In the genomic region with DNA sequence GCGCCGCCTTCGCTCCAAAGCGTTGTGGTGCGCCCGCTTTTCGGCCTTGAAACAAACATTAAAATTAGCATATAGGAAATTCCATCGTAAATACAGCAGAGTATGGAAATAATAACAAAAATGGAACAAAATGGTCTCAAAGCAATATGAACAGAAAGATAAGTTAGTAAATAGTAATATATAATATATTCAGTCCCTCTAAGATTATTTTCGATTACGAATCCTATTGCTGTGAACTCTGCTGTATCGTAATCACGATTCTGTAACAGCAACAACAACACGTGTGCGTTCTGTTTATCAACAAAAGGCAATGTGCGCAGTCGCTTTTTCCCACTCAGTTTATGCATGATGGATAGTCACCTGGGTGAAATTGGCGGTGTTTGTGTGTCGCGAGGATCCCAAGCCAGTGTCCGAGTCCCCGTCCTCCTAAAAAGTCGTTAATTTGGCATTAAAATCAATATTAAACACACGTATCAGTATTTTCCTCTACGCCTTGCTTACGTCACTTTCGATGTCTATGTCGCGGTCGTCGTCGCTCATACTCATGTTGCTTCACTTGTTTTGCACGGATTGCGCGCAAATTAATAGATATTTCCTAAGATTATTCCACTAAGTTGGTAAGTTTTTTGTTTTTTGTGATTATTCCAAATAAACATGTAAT, we compare ENCODE assay signal across 2 fruit fly cellular contexts.
TF ChIP-seq lines count a peak whose summit lies in the region.

A gene (plus strand): TSS at position 287 of the 661 bp plus-strand sequence.
A gene (plus strand): TSS at position 287 of the 661 bp plus-strand sequence.

TF ChIP-seq in whole organism, embryonic, 481 proteins besides CTCF, POLR2A, EP300 and RAD21 (continued from another document and continues in another):
- TF ChIP-seq nerfin-2 (GFP tag; IDR thresholded peaks at IDR 0.05; lab: Robert Waterston, UW; ENCODE audit: partially characterized antibody), result no peak
- TF ChIP-seq nom (GFP tag; optimal IDR thresholded peaks at IDR 0.05; lab: Kevin White, UChicago), result no peak
- peak; percentile 62; the same call in 1 of the 2 replicates for TF ChIP-seq CG6689 (GFP tag; IDR thresholded peaks at IDR 0.05; lab: Robert Waterston, UW)
- TF ChIP-seq CG7987 (GFP tag; optimal IDR thresholded peaks at IDR 0.05; lab: Kevin White, UChicago), result peak; percentile 13
- TF ChIP-seq pfk (GFP tag; optimal IDR thresholded peaks at IDR 0.05; lab: Kevin White, UChicago), result no peak
- no peak for TF ChIP-seq CG2199 (GFP tag; IDR thresholded peaks at IDR 0.05; lab: Robert Waterston, UW)
- peak; percentile 25 for TF ChIP-seq Dek (tag; optimal IDR thresholded peaks at IDR 0.05; lab: Kevin White, UChicago)
- peak; percentile 61 for TF ChIP-seq CG7839 (tag; optimal IDR thresholded peaks at IDR 0.05; lab: Kevin White, UChicago)
- no peak for TF ChIP-seq Oaz (GFP tag; IDR thresholded peaks at IDR 0.05; lab: Robert Waterston, UW)
- peak; percentile 21 for TF ChIP-seq gcm (GFP tag; optimal IDR thresholded peaks at IDR 0.05; lab: Kevin White, UChicago)
- TF ChIP-seq Lpt (GFP tag; optimal IDR thresholded peaks at IDR 0.05; lab: Kevin White, UChicago), result no peak
- TF ChIP-seq eve (GFP tag; optimal IDR thresholded peaks at IDR 0.05; lab: Kevin White, UChicago), result no peak
- no peak for TF ChIP-seq sens-2 (GFP tag; IDR thresholded peaks at IDR 0.05; lab: Robert Waterston, UW)
- TF ChIP-seq CG6791 (GFP tag; IDR thresholded peaks at IDR 0.05; lab: Robert Waterston, UW; ENCODE audit: partially characterized antibody), result no peak
- TF ChIP-seq cwo (GFP tag; optimal IDR thresholded peaks at IDR 0.05; lab: Kevin White, UChicago), result peak; percentile 74
- peak in 1 of 2 experiments; percentile 82 for TF ChIP-seq Pdp1 (GFP tag; optimal IDR thresholded peaks at IDR 0.05; lab: Kevin White, UChicago)
- TF ChIP-seq CG18011 (GFP tag; optimal IDR thresholded peaks at IDR 0.05; lab: Kevin White, UChicago), result peak; percentile 15
- peak; percentile 47; the same call in 1 of the 3 replicates for TF ChIP-seq CG2889 (GFP tag; IDR thresholded peaks at IDR 0.05; lab: Robert Waterston, UW)
- TF ChIP-seq Eip74EF (GFP tag; optimal IDR thresholded peaks at IDR 0.05; lab: Kevin White, UChicago), result no peak
- no peak for TF ChIP-seq gro (GFP tag; optimal IDR thresholded peaks at IDR 0.05; lab: Kevin White, UChicago)
- no peak for TF ChIP-seq her (GFP tag; optimal IDR thresholded peaks at IDR 0.05; lab: Kevin White, UChicago)
- TF ChIP-seq CG13424 (tag; optimal IDR thresholded peaks at IDR 0.05; lab: Kevin White, UChicago), result peak; percentile 9
- no peak for TF ChIP-seq otp (GFP tag; IDR thresholded peaks at IDR 0.05; lab: Robert Waterston, UW)
- no peak for TF ChIP-seq CG4820 (GFP tag; optimal IDR thresholded peaks at IDR 0.05; lab: Kevin White, UChicago)
- peak; percentile 2 for TF ChIP-seq CG17385 (GFP tag; optimal IDR thresholded peaks at IDR 0.05; lab: Kevin White, UChicago)
- TF ChIP-seq ttk (GFP tag; IDR thresholded peaks at IDR 0.05; lab: Robert Waterston, UW), result no peak
- no peak for TF ChIP-seq YL-1 (GFP tag; optimal IDR thresholded peaks at IDR 0.05; lab: Kevin White, UChicago)
- no peak for TF ChIP-seq CG31224 (GFP tag; IDR thresholded peaks at IDR 0.05; lab: Robert Waterston, UW)
- peak; percentile 48 for TF ChIP-seq Sox102F (GFP tag; optimal IDR thresholded peaks at IDR 0.05; lab: Kevin White, UChicago)
- TF ChIP-seq CG30020 (tag; optimal IDR thresholded peaks at IDR 0.05; lab: Kevin White, UChicago), result no peak
- no peak for TF ChIP-seq B-H2 (GFP tag; optimal IDR thresholded peaks at IDR 0.05; lab: Kevin White, UChicago)
- peak; percentile 31 for TF ChIP-seq CG6254 (GFP tag; optimal IDR thresholded peaks at IDR 0.05; lab: Kevin White, UChicago)
- TF ChIP-seq dysf (GFP tag; IDR thresholded peaks at IDR 0.05; lab: Robert Waterston, UW), result peak; percentile 70
- TF ChIP-seq sc (optimal IDR thresholded peaks at IDR 0.05; lab: Kevin White, UChicago), result no peak
- TF ChIP-seq sc (GFP tag; optimal IDR thresholded peaks at IDR 0.05; lab: Kevin White, UChicago), result no peak
- TF ChIP-seq BEAF-32 (GFP tag; optimal IDR thresholded peaks at IDR 0.05; lab: Kevin White, UChicago), result no peak
- no peak for TF ChIP-seq NC2α (GFP tag; optimal IDR thresholded peaks at IDR 0.05; lab: Kevin White, UChicago)
- peak; percentile 83 for TF ChIP-seq CG11695 (GFP tag; IDR thresholded peaks at IDR 0.05; lab: Robert Waterston, UW)
- TF ChIP-seq Taf1 (GFP tag; IDR thresholded peaks at IDR 0.05; lab: Robert Waterston, UW), result peak; percentile 9; the same call in 1 of the 2 replicates
- peak; percentile 54; the same call in 1 of the 2 replicates for TF ChIP-seq HLH3B (GFP tag; IDR thresholded peaks at IDR 0.05; lab: Robert Waterston, UW)
- no peak for TF ChIP-seq en (GFP tag; optimal IDR thresholded peaks at IDR 0.05; lab: Kevin White, UChicago)
- no peak for TF ChIP-seq CG9437 (GFP tag; optimal IDR thresholded peaks at IDR 0.05; lab: Kevin White, UChicago)
- peak; percentile 24 for TF ChIP-seq CG18619 (GFP tag; optimal IDR thresholded peaks at IDR 0.05; lab: Kevin White, UChicago)
- TF ChIP-seq eyg (GFP tag; optimal IDR thresholded peaks at IDR 0.05; lab: Kevin White, UChicago), result no peak
- TF ChIP-seq Xbp1 (GFP tag; optimal IDR thresholded peaks at IDR 0.05; lab: Kevin White, UChicago), result peak; percentile 26
- TF ChIP-seq CG15479 (GFP tag; optimal IDR thresholded peaks at IDR 0.05; lab: Kevin White, UChicago), result no peak
- no peak for TF ChIP-seq crp (GFP tag; optimal IDR thresholded peaks at IDR 0.05; lab: Kevin White, UChicago)
- peak in 1 of 2 experiments; percentile 62 for TF ChIP-seq bsh (GFP tag; optimal IDR thresholded peaks at IDR 0.05; lab: Kevin White, UChicago)
- TF ChIP-seq hkb (optimal IDR thresholded peaks at IDR 0.05; lab: Kevin White, UChicago), result no peak
- peak; percentile 82 for TF ChIP-seq hkb (GFP tag; IDR thresholded peaks at IDR 0.05; lab: Robert Waterston, UW)
- peak; percentile 84 for TF ChIP-seq Max (GFP tag; optimal IDR thresholded peaks at IDR 0.05; lab: Kevin White, UChicago)
- no peak for TF ChIP-seq CG3847 (GFP tag; IDR thresholded peaks at IDR 0.05; lab: Robert Waterston, UW)
- TF ChIP-seq ftz-f1 (GFP tag; optimal IDR thresholded peaks at IDR 0.05; lab: Kevin White, UChicago), result peak; percentile 14
- peak; percentile 34; the same call in 1 of the 2 replicates for TF ChIP-seq ranshi (GFP tag; IDR thresholded peaks at IDR 0.05; lab: Robert Waterston, UW)
- TF ChIP-seq D (optimal IDR thresholded peaks at IDR 0.05; lab: Kevin White, UChicago), result no peak
- TF ChIP-seq D (GFP tag; optimal IDR thresholded peaks at IDR 0.05; lab: Kevin White, UChicago), result no peak
- no peak for TF ChIP-seq Jarid2 (GFP tag; optimal IDR thresholded peaks at IDR 0.05; lab: Kevin White, UChicago)
- TF ChIP-seq CG5245 (GFP tag; optimal IDR thresholded peaks at IDR 0.05; lab: Kevin White, UChicago), result no peak
- TF ChIP-seq Lhr (GFP tag; optimal IDR thresholded peaks at IDR 0.05; lab: Kevin White, UChicago), result no peak
- TF ChIP-seq CG17359 (tag; optimal IDR thresholded peaks at IDR 0.05; lab: Kevin White, UChicago), result peak; percentile 45
- peak; percentile 12; the same call in 1 of the 2 replicates for TF ChIP-seq CG31441 (GFP tag; IDR thresholded peaks at IDR 0.05; lab: Robert Waterston, UW)
- no peak for TF ChIP-seq tna (GFP tag; IDR thresholded peaks at IDR 0.05; lab: Robert Waterston, UW; ENCODE audit: partially characterized antibody)

TF ChIP-seq in whole organism, prepupa, 60 proteins besides CTCF, POLR2A, EP300 and RAD21 (continued from another document):
- peak; percentile 50 for TF ChIP-seq Met (GFP tag; optimal IDR thresholded peaks at IDR 0.05; lab: Kevin White, UChicago)
- TF ChIP-seq CG8319 (GFP tag; optimal IDR thresholded peaks at IDR 0.05; lab: Kevin White, UChicago), result no peak
- TF ChIP-seq Sox102F (GFP tag; optimal IDR thresholded peaks at IDR 0.05; lab: Kevin White, UChicago), result peak; percentile 23
- TF ChIP-seq acj6 (GFP tag; optimal IDR thresholded peaks at IDR 0.05; lab: Kevin White, UChicago), result peak; percentile 38
- no peak for TF ChIP-seq cyc (GFP tag; optimal IDR thresholded peaks at IDR 0.05; lab: Kevin White, UChicago)
- no peak for TF ChIP-seq Blimp-1 (GFP tag; optimal IDR thresholded peaks at IDR 0.05; lab: Kevin White, UChicago)
- TF ChIP-seq CG6276 (GFP tag; optimal IDR thresholded peaks at IDR 0.05; lab: Kevin White, UChicago), result peak; percentile 27
- peak; percentile 28 for TF ChIP-seq Smox (GFP tag; optimal IDR thresholded peaks at IDR 0.05; lab: Kevin White, UChicago)
- peak; percentile 32; the same call in 1 of the 3 replicates for TF ChIP-seq CG6163 (GFP tag; IDR thresholded peaks at IDR 0.05; lab: Robert Waterston, UW)
- peak; percentile 50 for TF ChIP-seq CG10669 (GFP tag; optimal IDR thresholded peaks at IDR 0.05; lab: Kevin White, UChicago)
- no peak for TF ChIP-seq Hr4 (GFP tag; optimal IDR thresholded peaks at IDR 0.05; lab: Kevin White, UChicago)
- TF ChIP-seq Lpt (GFP tag; optimal IDR thresholded peaks at IDR 0.05; lab: Kevin White, UChicago), result no peak
- peak; percentile 2 for TF ChIP-seq Sox15 (GFP tag; optimal IDR thresholded peaks at IDR 0.05; lab: Kevin White, UChicago)
- TF ChIP-seq CG32006 (GFP tag; optimal IDR thresholded peaks at IDR 0.05; lab: Kevin White, UChicago), result peak; percentile 49
- TF ChIP-seq Ets96B (tag; optimal IDR thresholded peaks at IDR 0.05; lab: Kevin White, UChicago), result peak; percentile 26
- no peak for TF ChIP-seq salr (GFP tag; optimal IDR thresholded peaks at IDR 0.05; lab: Kevin White, UChicago)
- TF ChIP-seq lz (GFP tag; optimal IDR thresholded peaks at IDR 0.05; lab: Kevin White, UChicago), result peak; percentile 5
- TF ChIP-seq fd85E (GFP tag; optimal IDR thresholded peaks at IDR 0.05; lab: Kevin White, UChicago), result no peak
- TF ChIP-seq ss (GFP tag; optimal IDR thresholded peaks at IDR 0.05; lab: Kevin White, UChicago), result no peak
- peak; percentile 69 for TF ChIP-seq CG15336 (GFP tag; IDR thresholded peaks at IDR 0.05; lab: Robert Waterston, UW)
- TF ChIP-seq CG16779 (tag; optimal IDR thresholded peaks at IDR 0.05; lab: Kevin White, UChicago), result no peak
- peak; percentile 12 for TF ChIP-seq CG10631 (GFP tag; optimal IDR thresholded peaks at IDR 0.05; lab: Kevin White, UChicago)
- peak; percentile 88 for TF ChIP-seq Eip78C (GFP tag; lab: Kevin White, UChicago)
- no peak for TF ChIP-seq fd59A (GFP tag; optimal IDR thresholded peaks at IDR 0.05; lab: Kevin White, UChicago)
- TF ChIP-seq CG11762 (GFP tag; optimal IDR thresholded peaks at IDR 0.05; lab: Kevin White, UChicago; ENCODE audit: insufficient read depth), result no peak
- TF ChIP-seq CG6792 (GFP tag; optimal IDR thresholded peaks at IDR 0.05; lab: Kevin White, UChicago), result peak; percentile 28
- TF ChIP-seq Sox14 (GFP tag; optimal IDR thresholded peaks at IDR 0.05; lab: Kevin White, UChicago), result no peak
- peak; percentile 42 for TF ChIP-seq achi (GFP tag; optimal IDR thresholded peaks at IDR 0.05; lab: Kevin White, UChicago)
- no peak; the same call in 1 of the 2 replicates for TF ChIP-seq Gug (GFP tag; IDR thresholded peaks at IDR 0.05; lab: Robert Waterston, UW)
- TF ChIP-seq CG4318 (GFP tag; optimal IDR thresholded peaks at IDR 0.05; lab: Kevin White, UChicago), result no peak
- TF ChIP-seq CG8632 (GFP tag; optimal IDR thresholded peaks at IDR 0.05; lab: Kevin White, UChicago), result peak; percentile 12
- no peak for TF ChIP-seq CG9139 (GFP tag; optimal IDR thresholded peaks at IDR 0.05; lab: Kevin White, UChicago)
- no peak for TF ChIP-seq CG6808 (GFP tag; optimal IDR thresholded peaks at IDR 0.05; lab: Kevin White, UChicago)
- TF ChIP-seq svp (GFP tag; lab: Kevin White, UChicago), result no peak
- peak; percentile 33 for TF ChIP-seq CG1621 (tag; optimal IDR thresholded peaks at IDR 0.05; lab: Kevin White, UChicago)
- no peak for TF ChIP-seq Eip93F (GFP tag; optimal IDR thresholded peaks at IDR 0.05; lab: Kevin White, UChicago)
- TF ChIP-seq eg (GFP tag; IDR thresholded peaks at IDR 0.05; lab: Robert Waterston, UW), result peak; percentile 81
- TF ChIP-seq dsx (GFP tag; optimal IDR thresholded peaks at IDR 0.05; lab: Kevin White, UChicago; ENCODE audit: poor library complexity, severe bottlenecking), result no peak
- peak; percentile 47 for TF ChIP-seq net (GFP tag; optimal IDR thresholded peaks at IDR 0.05; lab: Kevin White, UChicago)
- TF ChIP-seq Hr39 (GFP tag; optimal IDR thresholded peaks at IDR 0.05; lab: Kevin White, UChicago), result no peak
- no peak for TF ChIP-seq CG7368 (GFP tag; optimal IDR thresholded peaks at IDR 0.05; lab: Kevin White, UChicago)
